Worm (Caenorhabditis elegans): ENCODE results near the gene Y37E11AL.3.

DNA sequence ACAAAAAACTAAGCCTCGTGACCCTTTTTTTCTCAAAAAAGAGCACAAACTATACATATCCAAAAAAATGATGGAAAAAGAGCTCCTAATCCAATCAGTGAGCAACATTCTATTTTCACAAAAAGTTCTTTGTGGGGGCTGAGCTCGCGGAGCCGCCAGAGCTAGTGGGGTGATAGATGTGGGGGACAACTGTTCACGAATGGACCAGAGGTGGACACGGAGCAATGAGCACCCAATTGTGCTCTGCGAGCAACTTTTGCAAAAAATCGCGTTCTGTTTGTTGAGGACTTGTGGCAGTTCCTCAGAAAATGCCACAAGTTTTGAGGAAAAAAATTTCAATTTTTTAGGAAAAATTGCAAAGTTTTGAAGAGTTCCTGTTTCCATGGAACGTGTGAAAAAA, 39.9 kb upstream of the Y37E11AL.3 start:
- no peak for TF ChIP-seq tbx-2 (tag; optimal IDR thresholded peaks at IDR 0.05)
- TF ChIP-seq ceh-45 (GFP tag; IDR thresholded peaks at IDR 0.05) = no peak
- no peak for TF ChIP-seq gmeb-2 (tag; optimal IDR thresholded peaks at IDR 0.05)
- no peak for TF ChIP-seq unc-86 (tag; optimal IDR thresholded peaks at IDR 0.05)
